Worm (Caenorhabditis elegans) whole organism, young adult: ENCODE measurements around the gene F14E5.8.

ENCODE experiments used
- F22D6.2 ChIP-seq: sonication (generic microtip); optimal IDR thresholded peaks from 2 replicates; lab custom pipeline; 2016; ENCODE audit warnings: mild to moderate bottlenecking, missing genetic modification characterization, missing compliant biosample characterization
- F37B4.10 ChIP-seq: fragments of 200-800 bp; sonication (Bioruptor generic); IDR thresholded peaks from 2 replicates; pipeline ENCODE4 v1.3.6; 2022; ENCODE audit warnings: missing genetic modification characterization, missing compliant biosample characterization
- F39B2.1 ChIP-seq: fragments of 200-800 bp; sonication (Bioruptor generic); IDR thresholded peaks from 2 replicates; pipeline ENCODE4 v1.3.6; 2022; ENCODE audit warnings: missing genetic modification reagents, missing genetic modification characterization, missing compliant biosample characterization
- F49E8.2 ChIP-seq: sonication (generic microtip); optimal IDR thresholded peaks from 3 replicates; lab custom pipeline; 2017; ENCODE audit warnings: missing genetic modification characterization, mild to moderate bottlenecking, missing compliant biosample characterization, antibody characterized with exemption, moderate library complexity; ENCODE audit not compliant: insufficient read depth
- F57A8.1 ChIP-seq: fragments of 200-800 bp; sonication (Bioruptor generic); optimal IDR thresholded peaks from 2 replicates; lab custom pipeline; 2018; ENCODE audit warnings: mild to moderate bottlenecking, missing genetic modification characterization, moderate library complexity, missing compliant biosample characterization
- K12H6.12 ChIP-seq: fragments of 200-800 bp; sonication (Bioruptor generic); optimal IDR thresholded peaks from 2 replicates; lab custom pipeline; 2018; ENCODE audit warnings: mild to moderate bottlenecking, missing genetic modification characterization, missing compliant biosample characterization
- Y79H2A.3 ChIP-seq: fragments of 200-800 bp; sonication (Bioruptor generic); conservative IDR thresholded peaks from 2 replicates; pipeline ENCODE4 v1.3.6; 2022; ENCODE audit warnings: missing genetic modification reagents, missing genetic modification characterization, missing compliant biosample characterization
- Y95B8A.8 ChIP-seq: fragments of 200-800 bp; sonication (Bioruptor generic); IDR thresholded peaks from 2 replicates; pipeline ENCODE4 v1.3.6; 2022; ENCODE audit warnings: missing genetic modification reagents, missing genetic modification characterization, missing compliant biosample characterization
- aptf-3 ChIP-seq: fragments of 200-800 bp; sonication (Bioruptor generic); IDR thresholded peaks from 2 replicates; pipeline ENCODE4 v1.3.6; 2022; ENCODE audit warnings: missing genetic modification characterization, missing compliant biosample characterization
- atf-7 ChIP-seq: sonication (generic microtip); optimal IDR thresholded peaks from 2 replicates; lab custom pipeline; 2017; ENCODE audit warnings: mild to moderate bottlenecking, missing genetic modification characterization, missing compliant biosample characterization
- attf-5 ChIP-seq: fragments of 200-800 bp; sonication (Bioruptor generic); optimal IDR thresholded peaks from 2 replicates; lab custom pipeline; 2018; ENCODE audit warnings: mild to moderate bottlenecking, missing genetic modification characterization, missing compliant biosample characterization
- ccch-3 ChIP-seq: fragments of 200-800 bp; sonication (Bioruptor generic); optimal IDR thresholded peaks from 2 replicates; lab custom pipeline; 2018; ENCODE audit warnings: mild to moderate bottlenecking, missing genetic modification characterization, missing compliant biosample characterization
- egl-44 ChIP-seq: fragments of 200-800 bp; sonication (Bioruptor generic); IDR thresholded peaks from 2 replicates; pipeline ENCODE4 v1.3.6; 2022; ENCODE audit warnings: missing genetic modification reagents, missing genetic modification characterization, missing compliant biosample characterization
- hlh-12 ChIP-seq: sonication (generic microtip); optimal IDR thresholded peaks from 2 replicates; lab custom pipeline; 2016; ENCODE audit warnings: missing genetic modification characterization, missing compliant biosample characterization
- hrde-1 ChIP-seq: sonication (generic microtip); optimal IDR thresholded peaks from 2 replicates; lab custom pipeline; 2016; ENCODE audit warnings: missing genetic modification characterization, mild to moderate bottlenecking, missing compliant biosample characterization, moderate library complexity, missing genotype, missing genetic modification reagents, borderline replicate concordance
- hsf-1 ChIP-seq: fragments of 200-800 bp; sonication (Bioruptor generic); IDR thresholded peaks from 2 replicates; pipeline ENCODE4 v1.3.6; 2022; ENCODE audit warnings: missing genetic modification reagents, missing genetic modification characterization, missing compliant biosample characterization
- lag-1 ChIP-seq: fragments of 200-800 bp; sonication (Bioruptor generic); IDR thresholded peaks from 2 replicates; pipeline ENCODE4 v1.3.6; 2022; ENCODE audit warnings: missing genetic modification reagents, missing genetic modification characterization, missing compliant biosample characterization
- let-526 ChIP-seq: fragments of 200-800 bp; sonication (Bioruptor generic); IDR thresholded peaks from 2 replicates; pipeline ENCODE4 v1.3.6; 2022; ENCODE audit warnings: missing genetic modification reagents, missing genetic modification characterization, missing compliant biosample characterization
- lin-40 ChIP-seq: sonication (generic microtip); optimal IDR thresholded peaks from 2 replicates; lab custom pipeline; 2016; ENCODE audit warnings: missing genetic modification characterization, mild to moderate bottlenecking, missing compliant biosample characterization, missing genotype, missing genetic modification reagents
- lir-1 ChIP-seq: fragments of 200-800 bp; sonication (Bioruptor generic); conservative IDR thresholded peaks from 2 replicates; pipeline ENCODE4 v1.3.6; 2022; ENCODE audit warnings: missing genetic modification reagents, missing genetic modification characterization, missing compliant biosample characterization
- lsl-1 ChIP-seq: fragments of 200-800 bp; sonication (Bioruptor generic); optimal IDR thresholded peaks from 2 replicates; lab custom pipeline; 2018; ENCODE audit warnings: mild to moderate bottlenecking, missing genetic modification characterization, moderate library complexity, missing compliant biosample characterization
- madf-10 ChIP-seq: sonication (generic microtip); optimal IDR thresholded peaks from 2 replicates; lab custom pipeline; 2016; ENCODE audit warnings: mild to moderate bottlenecking, missing genetic modification characterization, missing compliant biosample characterization
- mes-4 ChIP-seq: sonication (generic microtip); optimal IDR thresholded peaks from 2 replicates; lab custom pipeline; 2016; ENCODE audit warnings: missing genotype, missing genetic modification characterization, missing compliant biosample characterization
- nfya-1 ChIP-seq: sonication (generic microtip); optimal IDR thresholded peaks from 2 replicates; lab custom pipeline; 2017; ENCODE audit warnings: antibody characterized with exemption, missing compliant biosample characterization, missing genetic modification characterization, borderline replicate concordance; ENCODE audit not compliant: insufficient read depth
- nfya-2 ChIP-seq: fragments of 200-800 bp; sonication (Bioruptor generic); IDR thresholded peaks from 2 replicates; pipeline ENCODE4 v1.3.6; 2022; ENCODE audit warnings: missing genetic modification reagents, missing genetic modification characterization, missing compliant biosample characterization
- nfyb-1 ChIP-seq: fragments of 200-800 bp; sonication (Bioruptor generic); IDR thresholded peaks from 2 replicates; pipeline ENCODE4 v1.3.6; 2022; ENCODE audit warnings: missing genetic modification reagents, missing genetic modification characterization, missing compliant biosample characterization
- rcor-1 ChIP-seq: fragments of 200-800 bp; sonication (Bioruptor generic); IDR thresholded peaks from 2 replicates; pipeline ENCODE4 v1.3.6; 2022; ENCODE audit warnings: missing genetic modification reagents, missing genetic modification characterization, missing compliant biosample characterization
- rec-8 ChIP-seq, 2 experiments: sonication (generic microtip); optimal IDR thresholded peaks; 2 replicates each; lab custom pipeline; 2016; ENCODE audit warnings: mild to moderate bottlenecking in 2 of 2, missing genetic modification characterization in 2 of 2, missing genetic modification reagents in 2 of 2, missing genotype in 2 of 2, missing biosample characterization in 1 of 2, missing compliant biosample characterization in 1 of 2, moderate library complexity in 1 of 2
- rpc-1 ChIP-seq, 2 experiments: fragments of 150-350 bp in 1 of 2; sonication (generic microtip) in 1 of 2; optimal IDR thresholded peaks; 2 replicates each; lab custom pipeline; 2014 to 2018; ENCODE audit warnings: missing biosample characterization in 1 of 2, missing genetic modification characterization in 1 of 2, missing genetic modification reagents in 1 of 2, missing genotype in 1 of 2
- sdz-38 ChIP-seq: sonication (generic microtip); optimal IDR thresholded peaks from 2 replicates; lab custom pipeline; 2016; ENCODE audit warnings: missing genotype, missing genetic modification characterization, missing compliant biosample characterization
- tlf-1 ChIP-seq: fragments of 200-800 bp; sonication (Bioruptor generic); optimal IDR thresholded peaks from 2 replicates; lab custom pipeline; 2018; ENCODE audit warnings: mild to moderate bottlenecking, missing genetic modification characterization, missing compliant biosample characterization
- zfh-2 ChIP-seq: fragments of 200-800 bp; sonication (Bioruptor generic); conservative IDR thresholded peaks from 2 replicates; pipeline ENCODE4 v1.3.6; 2022; ENCODE audit warnings: missing genetic modification reagents, missing genetic modification characterization, missing compliant biosample characterization
- ztf-3 ChIP-seq: fragments of 200-800 bp; sonication (Bioruptor generic); optimal IDR thresholded peaks from 2 replicates; lab custom pipeline; 2018; ENCODE audit warnings: mild to moderate bottlenecking, missing genetic modification characterization, missing compliant biosample characterization

Gene F14E5.8

ce11 chrII:8419798-8420197, at the start of gene F14E5.8:
F14E5.8 (plus strand) TSS chrII:8420098.
- peak; percentile 12 for TF ChIP-seq hrde-1 (tag; lab: Kevin White, UChicago)
- TF ChIP-seq, all 124 proteins: peak for 1; not testable (repeated sequence) for 123

DNA sequence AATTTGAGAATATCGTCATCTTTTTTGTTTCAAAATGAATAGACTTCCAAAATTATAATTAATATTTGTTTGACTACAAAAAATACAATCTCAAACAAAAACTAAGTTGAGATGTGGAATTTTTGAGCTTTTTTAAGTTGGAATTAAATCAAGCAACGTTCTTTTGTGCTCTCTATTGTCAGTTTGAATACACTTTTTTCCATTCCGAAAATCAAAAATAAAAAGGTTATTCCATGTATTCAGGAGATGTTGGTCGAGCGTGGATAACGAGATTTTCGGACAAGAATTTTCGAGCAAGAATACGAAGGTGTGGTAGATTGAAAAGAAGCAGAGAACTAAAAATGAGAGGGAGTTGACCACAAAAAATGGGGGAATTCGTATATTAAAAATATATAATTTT, 49.7 kb upstream of the F14E5.8 start:
- TF ChIP-seq let-526 (GFP tag; lab: Robert Waterston, UW), result no peak
- no peak for TF ChIP-seq atf-7
- TF ChIP-seq Y95B8A.8 (GFP tag; lab: Robert Waterston, UW), result no peak
- TF ChIP-seq F39B2.1 (GFP tag; lab: Robert Waterston, UW), result no peak
- no peak for TF ChIP-seq F22D6.2 (tag; lab: Kevin White, UChicago)
- no peak for TF ChIP-seq attf-5 (GFP tag; lab: Kevin White, UChicago)
- no peak for TF ChIP-seq ccch-3 (GFP tag; lab: Kevin White, UChicago)
- TF ChIP-seq hsf-1 (GFP tag; lab: Robert Waterston, UW), result no peak

ce11 chrII:8377722-8378121, 42.2 kb upstream of the F14E5.8 start:
- TF ChIP-seq hlh-12 (no peak), egl-44 (GFP tag; lab: Robert Waterston, UW) (no peak), ztf-3 (GFP tag; lab: Kevin White, UChicago) (no peak), lag-1 (no peak), nfya-1 (no peak), Y79H2A.3 (GFP tag; lab: Robert Waterston, UW) (no peak), atf-7 (no peak), madf-10 (no peak), F57A8.1 (GFP tag; lab: Kevin White, UChicago) (no peak), lin-40 (tag; lab: Kevin White, UChicago) (no peak), lir-1 (GFP tag; lab: Robert Waterston, UW) (no peak), mes-4 (no peak), rpc-1 (optimal IDR thresholded peaks at IDR 0.05; lab: Kevin White, UChicago) (no peak), rpc-1 (tag; optimal IDR thresholded peaks at IDR 0.05; lab: Kevin White, UChicago) (no peak), lsl-1 (no peak), F49E8.2 (tag; lab: Kevin White, UChicago) (no peak), K12H6.12 (tag; lab: Kevin White, UChicago) (no peak), rcor-1 (no peak), zfh-2 (GFP tag; lab: Robert Waterston, UW) (no peak)

DNA sequence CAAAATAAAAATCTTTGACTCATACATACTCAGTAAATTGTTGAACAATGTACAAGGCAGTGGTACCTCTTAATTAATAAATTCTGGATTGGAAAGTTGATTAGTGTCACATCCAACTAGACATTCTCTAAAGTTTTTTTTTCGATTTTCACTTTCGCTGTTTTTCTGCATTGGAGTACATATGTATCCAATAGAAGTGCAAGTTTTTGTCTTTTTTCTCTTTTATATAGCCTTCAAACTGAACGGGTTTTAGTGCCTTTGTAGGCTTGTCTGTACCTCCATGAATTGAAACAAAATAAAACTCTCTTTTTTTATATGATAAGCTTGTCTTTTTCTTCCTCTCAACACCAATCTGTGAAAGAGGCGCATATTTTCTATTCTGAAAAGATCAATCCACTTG, 39.7 kb upstream of the F14E5.8 start:
- no peak for TF ChIP-seq sdz-38 (tag; lab: Kevin White, UChicago)
- no peak for TF ChIP-seq nfyb-1 (GFP tag; lab: Robert Waterston, UW)
- no peak for TF ChIP-seq F37B4.10 (GFP tag; lab: Robert Waterston, UW)
- TF ChIP-seq F57A8.1 (GFP tag; lab: Kevin White, UChicago), result no peak
- no peak for TF ChIP-seq hsf-1 (GFP tag; lab: Robert Waterston, UW)
- no peak for TF ChIP-seq aptf-3 (GFP tag; lab: Robert Waterston, UW)
- no peak for TF ChIP-seq tlf-1
- no peak for TF ChIP-seq hlh-12
- TF ChIP-seq rec-8 (tag; optimal IDR thresholded peaks at IDR 0.05; lab: Kevin White, UChicago), result no peak
- TF ChIP-seq nfya-2 (GFP tag; lab: Robert Waterston, UW), result no peak
- no peak for TF ChIP-seq nfya-1
